Fruit fly (Drosophila melanogaster): ENCODE data around the gene NijA.

NijA gene

DNA sequence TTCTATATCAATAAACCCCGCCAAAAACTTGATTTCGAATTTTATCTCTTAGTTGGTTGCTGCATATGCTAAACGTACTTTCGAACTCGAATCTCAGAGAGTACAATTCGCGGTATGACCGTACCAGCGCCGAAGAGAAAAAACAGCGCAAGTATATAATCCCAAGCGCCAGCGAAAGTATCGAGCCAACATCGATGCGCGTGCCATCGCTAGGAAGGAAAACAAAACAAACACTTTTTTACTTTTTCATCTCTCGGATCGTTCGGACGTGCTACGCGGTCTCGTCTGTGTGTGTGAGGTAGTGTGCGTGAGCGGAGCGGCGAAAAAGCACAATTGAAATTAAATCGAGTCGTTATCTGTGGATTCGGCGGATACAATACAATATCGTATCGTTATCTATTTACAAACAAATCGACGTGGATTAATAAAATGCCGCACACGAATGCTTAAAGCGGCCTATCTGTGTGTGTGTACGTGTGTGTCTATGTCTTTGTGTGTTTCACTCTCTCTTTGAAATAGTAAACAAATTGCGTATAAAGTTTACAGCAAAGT, 32.1 kb downstream of the NijA start, which contains the start of gene simj (continued):
- TF ChIP-seq caup (GFP tag; optimal IDR thresholded peaks at IDR 0.05; ENCODE audit: severe bottlenecking) (peak; percentile 65), CG11456 (GFP tag; IDR thresholded peaks at IDR 0.05) (no peak), CG11398 (GFP tag; optimal IDR thresholded peaks at IDR 0.05) (peak; percentile 52), unc-4 (GFP tag; IDR thresholded peaks at IDR 0.05; ENCODE audit: partially characterized antibody) (peak; percentile 85), CG7987 (GFP tag; optimal IDR thresholded peaks at IDR 0.05) (peak; percentile 70), Dad (GFP tag; optimal IDR thresholded peaks at IDR 0.05) (peak; percentile 77), CG13123 (GFP tag; optimal IDR thresholded peaks at IDR 0.05) (no peak), Atf6 (GFP tag; IDR thresholded peaks at IDR 0.05) (peak; percentile 69), CG30431 (GFP tag; optimal IDR thresholded peaks at IDR 0.05) (no peak), lov (optimal IDR thresholded peaks at IDR 0.05) (no peak), lov (GFP tag; IDR thresholded peaks at IDR 0.05) (no peak), row (GFP tag; IDR thresholded peaks at IDR 0.05) (peak; percentile 68), Lpt (GFP tag; optimal IDR thresholded peaks at IDR 0.05) (no peak), Ptx1 (GFP tag; IDR thresholded peaks at IDR 0.05) (no peak), al (GFP tag; IDR thresholded peaks at IDR 0.05) (no peak), Awh (GFP tag; IDR thresholded peaks at IDR 0.05) (no peak; the same call in 1 of the 2 replicates), D (optimal IDR thresholded peaks at IDR 0.05) (no peak), D (GFP tag; optimal IDR thresholded peaks at IDR 0.05) (peak; percentile 58), CG18764 (GFP tag; optimal IDR thresholded peaks at IDR 0.05) (peak; percentile 5), luna (GFP tag; optimal IDR thresholded peaks at IDR 0.05) (peak; percentile 48), Trl (optimal IDR thresholded peaks at IDR 0.05) (peak in 1 of 2 experiments; percentile 12), Trl (GFP tag; optimal IDR thresholded peaks at IDR 0.05) (peak; percentile 63), CG3065 (GFP tag; optimal IDR thresholded peaks at IDR 0.05) (no peak), MBD-R2 (GFP tag; IDR thresholded peaks at IDR 0.05) (peak; percentile 55; the same call in 1 of the 2 replicates), CG18619 (GFP tag; optimal IDR thresholded peaks at IDR 0.05) (no peak), H2.0 (GFP tag; IDR thresholded peaks at IDR 0.05) (0 out of 2 replicates have a peak, but pooled peaks have one; percentile 17), CG31388 (GFP tag; optimal IDR thresholded peaks at IDR 0.05) (no peak), Fer1 (GFP tag; optimal IDR thresholded peaks at IDR 0.05) (peak; percentile 80), HLH54F (GFP tag; optimal IDR thresholded peaks at IDR 0.05) (peak; percentile 26), tx (GFP tag; optimal IDR thresholded peaks at IDR 0.05) (peak; percentile 22), Camta (GFP tag; optimal IDR thresholded peaks at IDR 0.05) (no peak), gce (GFP tag; IDR thresholded peaks at IDR 0.05) (peak; percentile 35; the same call in 1 of the 3 replicates), CG12391 (tag; optimal IDR thresholded peaks at IDR 0.05) (peak; percentile 70), kah (GFP tag; optimal IDR thresholded peaks at IDR 0.05) (peak; percentile 67)

DNA sequence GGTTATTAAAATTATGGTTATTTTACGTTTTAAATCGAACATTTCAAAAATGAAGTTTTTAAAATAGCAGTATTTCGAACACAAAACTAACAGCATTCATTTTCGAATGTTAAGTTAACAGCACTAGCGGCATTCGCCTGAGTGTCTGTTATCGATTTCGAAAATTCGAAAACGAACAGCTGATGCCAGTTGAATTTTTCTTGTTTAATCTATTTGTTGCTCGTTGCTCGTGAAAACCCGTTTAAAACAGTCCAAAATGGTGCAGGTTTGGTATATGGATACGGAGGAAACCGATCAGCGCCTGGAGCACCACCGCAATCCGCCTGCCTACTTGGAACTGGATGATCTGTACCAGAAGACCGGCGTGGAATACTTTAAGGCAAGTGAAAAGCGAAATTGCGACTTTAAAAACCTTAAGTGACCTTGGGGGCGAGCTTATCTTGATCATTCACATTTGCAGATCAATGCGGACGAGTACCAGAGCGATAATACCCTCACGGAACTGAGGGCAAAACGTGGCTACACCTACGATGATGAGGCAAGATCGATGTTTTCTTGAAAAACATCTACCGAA, 33.4 kb downstream of the NijA start, which contains the start of gene Adi1:
Gene Adi1 (plus strand): TSS at position 187 of the 574 bp plus-strand sequence.
- TF ChIP-seq pho (GFP tag; optimal IDR thresholded peaks at IDR 0.05) = no peak
- no peak for TF ChIP-seq CG5180 (GFP tag; optimal IDR thresholded peaks at IDR 0.05)
- TF ChIP-seq Dp (GFP tag; optimal IDR thresholded peaks at IDR 0.05) = peak; percentile 31
- TF ChIP-seq CG1024 (GFP tag; IDR thresholded peaks at IDR 0.05) = no peak
- TF ChIP-seq Oli (tag; optimal IDR thresholded peaks at IDR 0.05) = no peak
- TF ChIP-seq pzg (GFP tag; optimal IDR thresholded peaks at IDR 0.05) = peak; percentile 13
- no peak for TF ChIP-seq psq (GFP tag; optimal IDR thresholded peaks at IDR 0.05)
- TF ChIP-seq wek (GFP tag; optimal IDR thresholded peaks at IDR 0.05) = peak; percentile 69
- TF ChIP-seq CG17361 (GFP tag; IDR thresholded peaks at IDR 0.05) = no peak
- no peak for TF ChIP-seq ase (GFP tag; IDR thresholded peaks at IDR 0.05)
- TF ChIP-seq shn (GFP tag; optimal IDR thresholded peaks at IDR 0.05) = no peak
- TF ChIP-seq CG4328 (GFP tag; optimal IDR thresholded peaks at IDR 0.05) = no peak
- TF ChIP-seq org-1 (GFP tag; optimal IDR thresholded peaks at IDR 0.05) = no peak
- no peak for TF ChIP-seq CG12236 (GFP tag; optimal IDR thresholded peaks at IDR 0.05)
- TF ChIP-seq GATAe (GFP tag; conservative IDR thresholded peaks at IDR 0.05) = no peak
- peak; percentile 50 for TF ChIP-seq CG34376 (GFP tag; optimal IDR thresholded peaks at IDR 0.05)
- TF ChIP-seq CG3995 (GFP tag; optimal IDR thresholded peaks at IDR 0.05) = no peak
- no peak for TF ChIP-seq gsb (GFP tag; IDR thresholded peaks at IDR 0.05)
- TF ChIP-seq Myb (GFP tag; optimal IDR thresholded peaks at IDR 0.05) = no peak
- TF ChIP-seq CG2202 (tag; optimal IDR thresholded peaks at IDR 0.05) = no peak
